Worm (Caenorhabditis elegans) whole organism, L2 larva: ENCODE data around the gene C04F5.2.

Source experiments
- C34F6.9 ChIP-seq: fragments of 150-350 bp; optimal IDR thresholded peaks from 2 replicates; lab custom pipeline; 2014; ENCODE audit warnings: missing biosample characterization, missing genetic modification characterization
- F13H6.1 ChIP-seq: sonication (generic microtip); optimal IDR thresholded peaks from 2 replicates; lab custom pipeline; 2016; ENCODE audit warnings: missing genetic modification characterization, missing compliant biosample characterization
- R02D3.7 ChIP-seq: fragments of 150-350 bp; optimal IDR thresholded peaks from 2 replicates; lab custom pipeline; 2014; ENCODE audit warnings: missing biosample characterization, missing genetic modification characterization
- ZK546.5 ChIP-seq: sonication (generic microtip); optimal IDR thresholded peaks from 2 replicates; lab custom pipeline; 2017; ENCODE audit warnings: missing biosample characterization, missing genetic modification characterization
- alr-1 ChIP-seq: fragments of 150-350 bp; optimal IDR thresholded peaks from 2 replicates; lab custom pipeline; 2014; ENCODE audit warnings: missing biosample characterization, missing genetic modification characterization
- aly-2 ChIP-seq: fragments of 150-350 bp; optimal IDR thresholded peaks from 2 replicates; lab custom pipeline; 2014; ENCODE audit warnings: missing biosample characterization, missing genetic modification characterization
- ama-1 ChIP-seq: fragments of 150-350 bp; optimal IDR thresholded peaks from 2 replicates; lab custom pipeline; 2018; ENCODE audit warnings: inconsistent platforms
- blmp-1 ChIP-seq: sonication (generic microtip); optimal IDR thresholded peaks from 2 replicates; lab custom pipeline; 2017; ENCODE audit warnings: missing genetic modification characterization, mild to moderate bottlenecking, missing compliant biosample characterization, antibody characterized with exemption, moderate library complexity; ENCODE audit not compliant: insufficient read depth
- ceh-16 ChIP-seq: fragments of 150-350 bp; optimal IDR thresholded peaks from 2 replicates; lab custom pipeline; 2014; ENCODE audit warnings: missing biosample characterization, missing genetic modification characterization
- ceh-82 ChIP-seq: fragments of 150-350 bp; optimal IDR thresholded peaks from 2 replicates; lab custom pipeline; 2014; ENCODE audit warnings: missing biosample characterization, missing genetic modification characterization
- crh-2 ChIP-seq: sonication (generic microtip); optimal IDR thresholded peaks from 2 replicates; lab custom pipeline; 2017; ENCODE audit warnings: missing biosample characterization, missing genetic modification characterization
- dmd-4 ChIP-seq: sonication (generic microtip); optimal IDR thresholded peaks from 2 replicates; lab custom pipeline; 2017; ENCODE audit warnings: missing biosample characterization, missing genetic modification characterization
- egl-27 ChIP-seq: sonication (generic microtip); optimal IDR thresholded peaks from 3 replicates; lab custom pipeline; 2017; ENCODE audit warnings: missing biosample characterization, missing genetic modification reagents, missing genetic modification characterization
- elt-1 ChIP-seq: fragments of 150-350 bp; optimal IDR thresholded peaks from 2 replicates; lab custom pipeline; 2014; ENCODE audit warnings: missing biosample characterization, missing genetic modification characterization
- elt-3 ChIP-seq: sonication (generic microtip); optimal IDR thresholded peaks from 2 replicates; lab custom pipeline; 2017; ENCODE audit warnings: missing biosample characterization, missing genetic modification characterization
- fos-1 ChIP-seq: fragments of 150-350 bp; optimal IDR thresholded peaks from 2 replicates; lab custom pipeline; 2014; ENCODE audit warnings: missing biosample characterization, missing genetic modification characterization
- gmeb-1 ChIP-seq: fragments of 150-350 bp; optimal IDR thresholded peaks from 2 replicates; lab custom pipeline; 2014; ENCODE audit warnings: missing biosample characterization, missing genetic modification characterization
- lin-11 ChIP-seq: fragments of 150-350 bp; sonication (generic microtip); optimal IDR thresholded peaks from 2 replicates; lab custom pipeline; 2014; ENCODE audit warnings: missing biosample characterization, missing genetic modification characterization, inconsistent platforms, mixed read lengths
- lin-13 ChIP-seq: fragments of 150-350 bp; optimal IDR thresholded peaks from 2 replicates; lab custom pipeline; 2014; ENCODE audit warnings: missing biosample characterization, missing genetic modification reagents, missing genetic modification characterization
- lin-39 ChIP-seq: fragments of 150-350 bp; optimal IDR thresholded peaks from 2 replicates; lab custom pipeline; 2014; ENCODE audit warnings: missing biosample characterization, missing genetic modification reagents, missing genetic modification characterization
- lsy-2 ChIP-seq, 2 experiments: fragments of 150-350 bp in 1 of 2; sonication (generic microtip) in 1 of 2; optimal IDR thresholded peaks; 2 replicates each; lab custom pipeline; 2014 to 2017; ENCODE audit warnings: missing biosample characterization in 2 of 2, missing genetic modification characterization in 2 of 2
- mab-5 ChIP-seq: fragments of 150-350 bp; optimal IDR thresholded peaks from 2 replicates; lab custom pipeline; 2014; ENCODE audit warnings: missing biosample characterization, missing genetic modification characterization
- mbf-1 ChIP-seq: sonication (generic microtip); optimal IDR thresholded peaks from 2 replicates; lab custom pipeline; 2017; ENCODE audit warnings: missing biosample characterization, missing genetic modification characterization
- mdl-1 ChIP-seq, 2 experiments: fragments of 150-350 bp in 1 of 2; sonication (generic microtip) in 1 of 2; optimal IDR thresholded peaks; 2 replicates each; lab custom pipeline; 2017; ENCODE audit warnings: missing biosample characterization in 2 of 2, missing genetic modification characterization in 2 of 2
- nhr-10 ChIP-seq: sonication (generic microtip); optimal IDR thresholded peaks from 2 replicates; lab custom pipeline; 2017; ENCODE audit warnings: missing biosample characterization, missing genetic modification characterization
- nhr-11 ChIP-seq: fragments of 150-350 bp; optimal IDR thresholded peaks from 2 replicates; lab custom pipeline; 2014; ENCODE audit warnings: missing biosample characterization, missing genetic modification characterization
- nhr-12 ChIP-seq: fragments of 150-350 bp; optimal IDR thresholded peaks from 2 replicates; lab custom pipeline; 2014; ENCODE audit warnings: missing biosample characterization, missing genetic modification characterization
- nhr-129 ChIP-seq: fragments of 150-350 bp; optimal IDR thresholded peaks from 2 replicates; lab custom pipeline; 2014; ENCODE audit warnings: missing biosample characterization, missing genetic modification characterization
- nhr-21 ChIP-seq: fragments of 150-350 bp; optimal IDR thresholded peaks from 2 replicates; lab custom pipeline; 2014; ENCODE audit warnings: missing biosample characterization, missing genetic modification characterization
- nhr-23 ChIP-seq: fragments of 150-350 bp; optimal IDR thresholded peaks from 2 replicates; lab custom pipeline; 2014; ENCODE audit warnings: missing biosample characterization, missing genetic modification reagents, missing genetic modification characterization
- nhr-237 ChIP-seq: fragments of 150-350 bp; optimal IDR thresholded peaks from 2 replicates; lab custom pipeline; 2014; ENCODE audit warnings: missing biosample characterization, missing genetic modification characterization
- nhr-25 ChIP-seq: fragments of 150-350 bp; sonication (generic microtip); optimal IDR thresholded peaks from 3 replicates; lab custom pipeline; 2014; ENCODE audit warnings: missing biosample characterization, missing genetic modification characterization
- nhr-6 ChIP-seq: fragments of 150-350 bp; optimal IDR thresholded peaks from 2 replicates; lab custom pipeline; 2014; ENCODE audit warnings: missing biosample characterization, missing genetic modification characterization
- nhr-77 ChIP-seq: fragments of 150-350 bp; optimal IDR thresholded peaks from 2 replicates; lab custom pipeline; 2014; ENCODE audit warnings: missing biosample characterization, missing genetic modification characterization
- peb-1 ChIP-seq: fragments of 150-350 bp; optimal IDR thresholded peaks from 2 replicates; lab custom pipeline; 2014; ENCODE audit warnings: missing biosample characterization, missing genetic modification characterization
- sem-4 ChIP-seq: fragments of 150-350 bp; optimal IDR thresholded peaks from 2 replicates; lab custom pipeline; 2014; ENCODE audit warnings: missing biosample characterization, missing genetic modification reagents, missing genetic modification characterization
- skn-1 ChIP-seq: sonication (generic microtip); optimal IDR thresholded peaks from 2 replicates; lab custom pipeline; 2017; ENCODE audit warnings: missing biosample characterization, missing genetic modification characterization
- sma-3 ChIP-seq: sonication (generic microtip); optimal IDR thresholded peaks from 2 replicates; lab custom pipeline; 2016; ENCODE audit warnings: missing genetic modification reagents, missing genetic modification characterization, missing compliant biosample characterization
- sma-9 ChIP-seq, 2 experiments: fragments of 150-350 bp in 1 of 2; sonication (generic microtip) in 1 of 2; optimal IDR thresholded peaks; 2 replicates each; lab custom pipeline; 2014 to 2016; ENCODE audit warnings: missing genetic modification characterization in 2 of 2, mild to moderate bottlenecking in 1 of 2, missing biosample characterization in 1 of 2, missing compliant biosample characterization in 1 of 2, missing genetic modification reagents in 1 of 2, moderate library complexity in 1 of 2
- unc-39 ChIP-seq: fragments of 150-350 bp; optimal IDR thresholded peaks from 2 replicates; lab custom pipeline; 2014; ENCODE audit warnings: missing biosample characterization, missing genetic modification characterization
- unc-55 ChIP-seq: fragments of 150-350 bp; sonication (generic microtip); optimal IDR thresholded peaks from 3 replicates; lab custom pipeline; 2014; ENCODE audit warnings: missing biosample characterization, missing genetic modification reagents, missing genetic modification characterization
- unc-62 ChIP-seq: fragments of 150-350 bp; optimal IDR thresholded peaks from 2 replicates; lab custom pipeline; 2014; ENCODE audit warnings: missing biosample characterization, missing genetic modification reagents, missing genetic modification characterization
- zag-1 ChIP-seq: fragments of 150-350 bp; optimal IDR thresholded peaks from 2 replicates; lab custom pipeline; 2014; ENCODE audit warnings: missing biosample characterization, missing genetic modification characterization
- ztf-1 ChIP-seq: fragments of 200-800 bp; sonication (Bioruptor generic); conservative IDR thresholded peaks from 2 replicates; pipeline ENCODE4 v1.3.6; 2022; ENCODE audit warnings: missing genetic modification characterization, missing compliant biosample characterization
- ztf-11 ChIP-seq: sonication (generic microtip); optimal IDR thresholded peaks from 2 replicates; lab custom pipeline; 2017; ENCODE audit warnings: missing biosample characterization, missing genetic modification characterization
- ztf-4 ChIP-seq: fragments of 150-350 bp; optimal IDR thresholded peaks from 2 replicates; lab custom pipeline; 2014; ENCODE audit warnings: missing biosample characterization, missing genetic modification characterization

Gene C04F5.2

ce11 chrV:5086919-5087404 is 10.0 kb downstream of the C04F5.2 start, which contains the start of gene Y58A7A.5:
TSS of gene Y58A7A.5 (minus strand) at chrV:5086969.
- TF ChIP-seq C34F6.9 (peak; percentile 25), nhr-6 (no peak), R02D3.7 (tag; lab: Kevin White, UChicago) (no peak), nhr-129 (tag; lab: Kevin White, UChicago) (peak; percentile 97), unc-55 (GFP tag; lab: Kevin White, UChicago) (peak; percentile 57), sma-9 (GFP tag; optimal IDR thresholded peaks at IDR 0.05; lab: Kevin White, UChicago) (peak; percentile 82), sma-9 (tag; optimal IDR thresholded peaks at IDR 0.05; lab: Kevin White, UChicago) (no peak), nhr-12 (tag; lab: Kevin White, UChicago) (no peak), gmeb-1 (tag; lab: Kevin White, UChicago) (no peak), sem-4 (tag; lab: Kevin White, UChicago) (peak; percentile 10), ztf-4 (tag; lab: Kevin White, UChicago) (no peak), lsy-2 (tag; optimal IDR thresholded peaks at IDR 0.05; lab: Kevin White, UChicago) (peak in 1 of 2 experiments; percentile 45), fos-1 (tag; lab: Kevin White, UChicago) (peak; percentile 10), sma-3 (GFP tag; lab: Kevin White, UChicago) (no peak), egl-27 (tag; lab: Kevin White, UChicago) (no peak), skn-1 (no peak), F13H6.1 (tag; lab: Kevin White, UChicago) (no peak), crh-2 (tag; lab: Kevin White, UChicago) (no peak), mab-5 (tag; lab: Kevin White, UChicago) (no peak)

- TF ChIP-seq mab-5 (tag; lab: Kevin White, UChicago) (no peak), nhr-129 (tag; lab: Kevin White, UChicago) (peak; percentile 2)
These were observed 11.9 kb downstream of the C04F5.2 start, which contains the start of gene Y58A7A.4 for ce11 chrV:5084957-5085465. TSS of gene Y58A7A.4 (minus strand) at chrV:5085007.

DNA sequence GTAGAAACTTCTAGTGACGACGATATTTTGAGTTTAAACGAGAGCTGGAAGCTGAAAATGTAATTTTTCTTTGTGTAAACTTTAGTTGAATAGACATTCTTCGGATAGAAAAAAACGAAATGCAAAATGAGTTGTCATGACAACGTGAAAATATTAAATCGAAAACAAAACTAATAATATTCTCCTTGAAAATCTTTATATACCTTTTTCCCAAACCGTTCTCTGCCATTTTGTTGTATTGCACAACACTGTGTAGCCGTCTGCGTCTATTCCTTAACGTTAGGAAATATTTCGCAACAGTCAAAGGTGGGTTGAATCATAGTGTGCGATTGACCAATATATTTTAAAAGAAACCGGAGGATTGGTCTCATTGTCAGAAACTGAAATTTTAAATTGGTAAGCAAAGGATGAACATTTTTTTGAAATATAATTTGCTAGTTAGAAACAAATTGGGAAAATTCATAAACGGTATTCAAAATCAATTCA is 16.0 kb downstream of the C04F5.2 start, which contains the start of gene Y58A7A.3:
TSS of gene Y58A7A.3 (minus strand) at position 51 of the 486 bp plus-strand sequence.
- TF ChIP-seq ZK546.5 (tag; lab: Kevin White, UChicago) = no peak
- peak; percentile 43 for TF ChIP-seq sma-3 (GFP tag; lab: Kevin White, UChicago)
- TF ChIP-seq skn-1 = no peak
- TF ChIP-seq ztf-4 (tag; lab: Kevin White, UChicago) = no peak
- no peak for TF ChIP-seq sem-4 (tag; lab: Kevin White, UChicago)
- TF ChIP-seq lin-11 (tag; lab: Kevin White, UChicago) = no peak
- TF ChIP-seq nhr-77 = no peak
- peak; percentile 38 for TF ChIP-seq crh-2 (tag; lab: Kevin White, UChicago)
- TF ChIP-seq ama-1 (lab: Kevin White, UChicago) = no peak
- TF ChIP-seq mdl-1 (tag; optimal IDR thresholded peaks at IDR 0.05; lab: Kevin White, UChicago) = no peak
- no peak for TF ChIP-seq alr-1 (tag; lab: Kevin White, UChicago)
- TF ChIP-seq lsy-2 (tag; optimal IDR thresholded peaks at IDR 0.05; lab: Kevin White, UChicago) = peak in 1 of 2 experiments; percentile 31
- no peak for TF ChIP-seq ceh-82 (tag; lab: Kevin White, UChicago)
- no peak for TF ChIP-seq ztf-11 (tag; lab: Kevin White, UChicago)
- peak; percentile 100 for TF ChIP-seq nhr-129 (tag; lab: Kevin White, UChicago)
- no peak for TF ChIP-seq nhr-6
- no peak for TF ChIP-seq egl-27 (tag; lab: Kevin White, UChicago)
- no peak for TF ChIP-seq zag-1 (tag; lab: Kevin White, UChicago)
- no peak for TF ChIP-seq elt-3 (tag; lab: Kevin White, UChicago)
- peak; percentile 33 for TF ChIP-seq sma-9 (GFP tag; optimal IDR thresholded peaks at IDR 0.05; lab: Kevin White, UChicago)
- no peak for TF ChIP-seq sma-9 (tag; optimal IDR thresholded peaks at IDR 0.05; lab: Kevin White, UChicago)
- no peak for TF ChIP-seq unc-39
- TF ChIP-seq F13H6.1 (tag; lab: Kevin White, UChicago) = peak; percentile 17
- TF ChIP-seq lin-13 (GFP tag; lab: Kevin White, UChicago) = no peak
- no peak for TF ChIP-seq R02D3.7 (tag; lab: Kevin White, UChicago)
- TF ChIP-seq unc-55 (GFP tag; lab: Kevin White, UChicago) = peak; percentile 50
- TF ChIP-seq nhr-11 (tag; lab: Kevin White, UChicago) = no peak
- TF ChIP-seq nhr-10 (tag; lab: Kevin White, UChicago) = no peak
- TF ChIP-seq nhr-25 (tag; lab: Kevin White, UChicago) = peak; percentile 57
- TF ChIP-seq lin-39 (tag; lab: Kevin White, UChicago) = no peak
- TF ChIP-seq blmp-1 (tag; lab: Kevin White, UChicago) = no peak
- peak; percentile 87 for TF ChIP-seq fos-1 (tag; lab: Kevin White, UChicago)
- TF ChIP-seq peb-1 (tag; lab: Kevin White, UChicago) = no peak
- no peak for TF ChIP-seq mbf-1
- no peak for TF ChIP-seq elt-1
- TF ChIP-seq mab-5 (tag; lab: Kevin White, UChicago) = no peak
- TF ChIP-seq nhr-23 (tag; lab: Kevin White, UChicago) = no peak
- no peak for TF ChIP-seq aly-2 (tag; lab: Kevin White, UChicago)
- peak; percentile 9 for TF ChIP-seq gmeb-1 (tag; lab: Kevin White, UChicago)
- no peak for TF ChIP-seq nhr-237
- no peak for TF ChIP-seq ceh-16 (tag; lab: Kevin White, UChicago)
- TF ChIP-seq ztf-1 = no peak
- TF ChIP-seq unc-62 (GFP tag; lab: Kevin White, UChicago) = no peak
- no peak for TF ChIP-seq nhr-21 (tag; lab: Kevin White, UChicago)
- no peak for TF ChIP-seq dmd-4 (tag; lab: Kevin White, UChicago)
